Worm (Caenorhabditis elegans) whole organism, L1 larva: Measurements from ENCODE around the gene nlp-26.

Source experiments
- C16A3.4 ChIP-seq: fragments of 150-350 bp; optimal IDR thresholded peaks from 2 replicates; lab custom pipeline; 2014; ENCODE audit warnings: missing biosample characterization, missing genetic modification characterization
- blmp-1 ChIP-seq: fragments of 150-350 bp; optimal IDR thresholded peaks from 2 replicates; lab custom pipeline; 2014; ENCODE audit warnings: missing biosample characterization, missing genetic modification characterization
- ceh-8 ChIP-seq: fragments of 200-800 bp; sonication (Bioruptor generic); optimal IDR thresholded peaks from 2 replicates; lab custom pipeline; 2018; ENCODE audit warnings: mild to moderate bottlenecking, missing genetic modification characterization, moderate library complexity, missing compliant biosample characterization
- fkh-8 ChIP-seq: sonication (generic microtip); optimal IDR thresholded peaks from 2 replicates; lab custom pipeline; 2016; ENCODE audit warnings: mild to moderate bottlenecking, missing genetic modification characterization, missing compliant biosample characterization
- fos-1 ChIP-seq: fragments of 150-350 bp; optimal IDR thresholded peaks from 2 replicates; lab custom pipeline; 2014; ENCODE audit warnings: missing biosample characterization, missing genetic modification characterization
- hlh-4 ChIP-seq: sonication (generic microtip); optimal IDR thresholded peaks from 2 replicates; lab custom pipeline; 2016; ENCODE audit warnings: mild to moderate bottlenecking, missing genetic modification characterization, missing compliant biosample characterization
- lin-15B ChIP-seq: fragments of 150-350 bp; sonication (generic microtip); optimal IDR thresholded peaks from 3 replicates; lab custom pipeline; 2014; ENCODE audit warnings: missing biosample characterization, missing genetic modification characterization
- nhr-237 ChIP-seq: fragments of 150-350 bp; optimal IDR thresholded peaks from 2 replicates; lab custom pipeline; 2014; ENCODE audit warnings: missing biosample characterization, missing genetic modification characterization
- nhr-77 ChIP-seq: fragments of 150-350 bp; optimal IDR thresholded peaks from 2 replicates; lab custom pipeline; 2014; ENCODE audit warnings: missing biosample characterization, missing genetic modification characterization
- sup-37 ChIP-seq: fragments of 200-800 bp; sonication (Bioruptor generic); optimal IDR thresholded peaks from 2 replicates; lab custom pipeline; 2018; ENCODE audit warnings: mild to moderate bottlenecking, missing genetic modification characterization, missing compliant biosample characterization
- unc-62 ChIP-seq: fragments of 150-350 bp; optimal IDR thresholded peaks from 2 replicates; lab custom pipeline; 2014; ENCODE audit warnings: missing biosample characterization, missing genetic modification reagents, missing genetic modification characterization
- unc-86 ChIP-seq: sonication (generic microtip); optimal IDR thresholded peaks from 2 replicates; lab custom pipeline; 2016; ENCODE audit warnings: missing genetic modification characterization, missing compliant biosample characterization
- xbp-1 ChIP-seq: sonication (generic microtip); optimal IDR thresholded peaks from 2 replicates; lab custom pipeline; 2016; ENCODE audit warnings: missing genetic modification characterization, missing compliant biosample characterization
- zag-1 ChIP-seq: fragments of 150-350 bp; optimal IDR thresholded peaks from 2 replicates; lab custom pipeline; 2014; ENCODE audit warnings: missing biosample characterization, missing genetic modification characterization

ce11 chrV:19643015-19643414 is 29.8 kb downstream of the nlp-26 start:
- TF ChIP-seq nhr-77 (tag; lab: Kevin White, UChicago) (peak; percentile 75), sup-37 (peak; percentile 20), nhr-237 (tag; lab: Kevin White, UChicago) (peak; percentile 42), lin-15B (tag; lab: Kevin White, UChicago) (no peak), blmp-1 (no peak), fkh-8 (tag; lab: Kevin White, UChicago) (peak; percentile 69), xbp-1 (tag; lab: Kevin White, UChicago) (peak; percentile 36), ceh-8 (peak; percentile 69), zag-1 (no peak), unc-62 (no peak), C16A3.4 (peak; percentile 61), hlh-4 (no peak), unc-86 (tag; lab: Kevin White, UChicago) (peak; percentile 62), fos-1 (tag; lab: Kevin White, UChicago) (peak; percentile 36)
